Fruit fly (Drosophila melanogaster) whole organism, embryonic: ENCODE data around the gene CG14630.

Source experiments
- Antp ChIP-seq: fragments of 200-800 bp; sonication (Bioruptor generic); optimal IDR thresholded peaks from 3 replicates; lab custom pipeline; 2016; ENCODE audit warnings: missing biosample characterization, missing genetic modification characterization
- CG11696 ChIP-seq: fragments of 200-800 bp; sonication (Bioruptor generic); IDR thresholded peaks from 2 replicates; pipeline ENCODE4 v1.3.6; 2022; ENCODE audit warnings: missing biosample characterization, missing genetic modification characterization
- CG12391 ChIP-seq: fragments of 200-800 bp; sonication (Bioruptor generic); optimal IDR thresholded peaks from 3 replicates; lab custom pipeline; 2018; ENCODE audit warnings: missing biosample characterization, mild to moderate bottlenecking, missing genetic modification characterization, moderate library complexity
- CG15479 ChIP-seq: fragments of 200-800 bp; sonication (Bioruptor generic); optimal IDR thresholded peaks from 3 replicates; lab custom pipeline; 2019; ENCODE audit warnings: missing biosample characterization, mild to moderate bottlenecking, missing genetic modification characterization, moderate library complexity
- CG15514 ChIP-seq: fragments of 200-800 bp; sonication (Bioruptor generic); optimal IDR thresholded peaks from 3 replicates; lab custom pipeline; 2017; ENCODE audit warnings: missing biosample characterization, missing genetic modification characterization, mild to moderate bottlenecking, moderate library complexity, missing genetic modification reagents
- CG17186 ChIP-seq: fragments of 200-800 bp; sonication (Bioruptor generic); optimal IDR thresholded peaks from 3 replicates; lab custom pipeline; 2017; ENCODE audit warnings: missing biosample characterization, missing genetic modification reagents, missing genetic modification characterization
- CG17802 ChIP-seq: fragments of 200-800 bp; sonication (Bioruptor generic); optimal IDR thresholded peaks from 2 replicates; lab custom pipeline; 2018; ENCODE audit warnings: missing biosample characterization, mild to moderate bottlenecking, missing genetic modification characterization, moderate library complexity
- CG2678 ChIP-seq: fragments of 200-800 bp; sonication (Bioruptor generic); optimal IDR thresholded peaks from 3 replicates; lab custom pipeline; 2019; ENCODE audit warnings: missing biosample characterization, mild to moderate bottlenecking, missing genetic modification characterization, moderate library complexity
- CG2875 ChIP-seq: fragments of 200-800 bp; sonication (Bioruptor generic); optimal IDR thresholded peaks from 2 replicates; lab custom pipeline; 2017; ENCODE audit warnings: missing biosample characterization, mild to moderate bottlenecking, missing genetic modification characterization, missing genetic modification reagents
- CG2889 ChIP-seq: fragments of 200-800 bp; sonication (Bioruptor generic); IDR thresholded peaks from 3 replicates; pipeline ENCODE4 v1.3.6; 2022; ENCODE audit warnings: missing biosample characterization, missing genetic modification characterization
- CG31441 ChIP-seq: fragments of 200-800 bp; sonication (Bioruptor generic); IDR thresholded peaks from 2 replicates; pipeline ENCODE4 v1.3.6; 2022; ENCODE audit warnings: missing biosample characterization, missing genetic modification characterization
- CG4820 ChIP-seq: fragments of 200-800 bp; sonication (Bioruptor generic); optimal IDR thresholded peaks from 3 replicates; lab custom pipeline; 2016; ENCODE audit warnings: missing biosample characterization, missing genetic modification characterization
- CG6683 ChIP-seq: fragments of 200-800 bp; sonication (Bioruptor generic); optimal IDR thresholded peaks from 2 replicates; lab custom pipeline; 2017; ENCODE audit warnings: missing biosample characterization, mild to moderate bottlenecking, missing genetic modification characterization, missing genetic modification reagents
- CG6689 ChIP-seq: fragments of 200-800 bp; sonication (Bioruptor generic); IDR thresholded peaks from 2 replicates; pipeline ENCODE4 v1.3.6; 2022; ENCODE audit warnings: missing biosample characterization, missing genetic modification characterization
- CG7372 ChIP-seq: fragments of 200-800 bp; sonication (Bioruptor generic); IDR thresholded peaks from 2 replicates; pipeline ENCODE4 v1.3.6; 2022; ENCODE audit warnings: missing biosample characterization, missing genetic modification characterization
- CG7786 ChIP-seq: fragments of 200-800 bp; sonication (Bioruptor generic); optimal IDR thresholded peaks from 2 replicates; lab custom pipeline; 2016; ENCODE audit warnings: missing biosample characterization, missing genetic modification characterization
- CG7839 ChIP-seq: fragments of 200-800 bp; sonication (Bioruptor generic); optimal IDR thresholded peaks from 3 replicates; lab custom pipeline; 2018; ENCODE audit warnings: missing biosample characterization, mild to moderate bottlenecking, missing genetic modification characterization, moderate library complexity
- CG8388 ChIP-seq: fragments of 200-800 bp; sonication (Bioruptor generic); optimal IDR thresholded peaks from 2 replicates; lab custom pipeline; 2019; ENCODE audit warnings: missing biosample characterization, mild to moderate bottlenecking, missing genetic modification characterization, moderate library complexity
- CG8478 ChIP-seq: fragments of >200 bp; optimal IDR thresholded peaks from 2 replicates; lab custom pipeline; 2018
- CG9932 ChIP-seq: fragments of 200-800 bp; sonication (Bioruptor generic); IDR thresholded peaks from 2 replicates; pipeline ENCODE4 v1.3.6; 2022; ENCODE audit warnings: missing biosample characterization, missing genetic modification characterization
- E2f2 ChIP-seq: fragments of 200-800 bp; sonication (Bioruptor generic); IDR thresholded peaks from 2 replicates; pipeline ENCODE4 v1.3.6; 2022; ENCODE audit warnings: missing biosample characterization, missing genetic modification characterization
- ERR ChIP-seq: fragments of 200-800 bp; sonication (Bioruptor generic); optimal IDR thresholded peaks from 2 replicates; lab custom pipeline; 2016; ENCODE audit warnings: missing biosample characterization, missing genetic modification characterization
- HLH3B ChIP-seq: fragments of 200-800 bp; sonication (Bioruptor generic); IDR thresholded peaks from 2 replicates; pipeline ENCODE4 v1.3.6; 2022; ENCODE audit warnings: missing biosample characterization, missing genetic modification characterization
- HmgZ ChIP-seq: fragments of 200-800 bp; sonication (Bioruptor generic); optimal IDR thresholded peaks from 2 replicates; lab custom pipeline; 2018; ENCODE audit warnings: missing biosample characterization, mild to moderate bottlenecking, missing genetic modification characterization
- MTF-1 ChIP-seq: fragments of 200-800 bp; sonication (Bioruptor generic); optimal IDR thresholded peaks from 2 replicates; lab custom pipeline; 2018; ENCODE audit warnings: missing biosample characterization, mild to moderate bottlenecking, missing genetic modification characterization, borderline replicate concordance
- Myb ChIP-seq: fragments of 200-800 bp; sonication (Bioruptor generic); optimal IDR thresholded peaks from 2 replicates; lab custom pipeline; 2016; ENCODE audit warnings: missing biosample characterization, missing genetic modification characterization
- Sry-β ChIP-seq: fragments of 200-800 bp; sonication (Bioruptor generic); optimal IDR thresholded peaks from 2 replicates; lab custom pipeline; 2018; ENCODE audit warnings: missing biosample characterization, mild to moderate bottlenecking, missing genetic modification characterization, moderate library complexity
- TFAM ChIP-seq: fragments of 200-800 bp; sonication (Bioruptor generic); optimal IDR thresholded peaks from 2 replicates; lab custom pipeline; 2017; ENCODE audit warnings: missing biosample characterization, missing genetic modification characterization, inconsistent platforms
- Trl ChIP-seq, 3 experiments: fragments of >200 bp in 2 of 3; fragments of 200-800 bp in 1 of 3; sonication (Bioruptor generic) in 1 of 3; optimal IDR thresholded peaks; 2 replicates in 1 of 3; 3 replicates in 2 of 3; lab custom pipeline; 2016 to 2017; ENCODE audit warnings: missing biosample characterization in 1 of 3, missing genetic modification characterization in 1 of 3
- Xrp1 ChIP-seq: fragments of 200-800 bp; sonication (Bioruptor generic); IDR thresholded peaks from 2 replicates; pipeline ENCODE4 v1.3.6; 2022; ENCODE audit warnings: missing biosample characterization, missing genetic modification characterization
- aop ChIP-seq: fragments of 200-800 bp; sonication (Bioruptor generic); IDR thresholded peaks from 2 replicates; pipeline ENCODE4 v1.3.6; 2022; ENCODE audit warnings: missing biosample characterization, missing genetic modification characterization
- bcd ChIP-seq: fragments of 200-800 bp; sonication (Bioruptor generic); optimal IDR thresholded peaks from 2 replicates; lab custom pipeline; 2017; ENCODE audit warnings: missing biosample characterization, mild to moderate bottlenecking, missing genetic modification characterization
- caup ChIP-seq: fragments of 200-800 bp; sonication (Bioruptor generic); optimal IDR thresholded peaks from 3 replicates; lab custom pipeline; 2017; ENCODE audit warnings: missing biosample characterization, mild to moderate bottlenecking, missing genetic modification characterization, moderate library complexity; ENCODE audit not compliant: severe bottlenecking
- cg ChIP-seq: fragments of 200-800 bp; sonication (Bioruptor generic); optimal IDR thresholded peaks from 3 replicates; lab custom pipeline; 2019; ENCODE audit warnings: missing biosample characterization, mild to moderate bottlenecking, missing genetic modification characterization, moderate library complexity
- ci ChIP-seq: fragments of 200-800 bp; sonication (Bioruptor generic); IDR thresholded peaks from 3 replicates; pipeline ENCODE4 v1.3.6; 2022; ENCODE audit warnings: missing biosample characterization, missing genetic modification characterization
- croc ChIP-seq: fragments of 200-800 bp; sonication (Bioruptor generic); conservative IDR thresholded peaks from 3 replicates; pipeline ENCODE4 v1.3.6; 2022; ENCODE audit warnings: missing biosample characterization, missing genetic modification characterization
- crp ChIP-seq, 2 experiments: fragments of 200-800 bp; sonication (Bioruptor generic); optimal IDR thresholded peaks; 2 replicates in 1 of 2; 3 replicates in 1 of 2; lab custom pipeline; 2017; ENCODE audit warnings: missing biosample characterization in 2 of 2, missing genetic modification characterization in 2 of 2, mild to moderate bottlenecking in 1 of 2, moderate library complexity in 1 of 2
- fd3F ChIP-seq: fragments of 200-800 bp; sonication (Bioruptor generic); optimal IDR thresholded peaks from 2 replicates; lab custom pipeline; 2018; ENCODE audit warnings: missing biosample characterization, mild to moderate bottlenecking, missing genetic modification characterization, moderate library complexity
- fru ChIP-seq: fragments of >200 bp; optimal IDR thresholded peaks from 2 replicates; lab custom pipeline; 2017
- gsb ChIP-seq: fragments of 200-800 bp; sonication (Bioruptor generic); IDR thresholded peaks from 2 replicates; pipeline ENCODE4 v1.3.6; 2022; ENCODE audit warnings: missing biosample characterization, missing genetic modification characterization
- gsb-n ChIP-seq: fragments of 200-800 bp; sonication (Bioruptor generic); optimal IDR thresholded peaks from 3 replicates; lab custom pipeline; 2018; ENCODE audit warnings: missing biosample characterization, mild to moderate bottlenecking, missing genetic modification characterization
- insv ChIP-seq, 2 experiments: fragments of 200-800 bp; sonication (Bioruptor generic); optimal IDR thresholded peaks; 3 replicates each; lab custom pipeline; 2016 to 2018; ENCODE audit warnings: missing biosample characterization in 2 of 2, missing genetic modification characterization in 2 of 2
- inv ChIP-seq: fragments of 200-800 bp; sonication (Bioruptor generic); IDR thresholded peaks from 2 replicates; pipeline ENCODE4 v1.3.6; 2022; ENCODE audit warnings: missing biosample characterization, missing genetic modification characterization; ENCODE audit not compliant: partially characterized antibody
- org-1 ChIP-seq: fragments of 200-800 bp; sonication (Bioruptor generic); optimal IDR thresholded peaks from 2 replicates; lab custom pipeline; 2017; ENCODE audit warnings: missing biosample characterization, missing genetic modification characterization
- prd ChIP-seq, 3 experiments: fragments of >200 bp in 2 of 3; fragments of 200-800 bp in 1 of 3; sonication (Bioruptor generic) in 1 of 3; optimal IDR thresholded peaks in 2 of 3; IDR thresholded peaks in 1 of 3; 2 replicates in 2 of 3; 3 replicates in 1 of 3; pipeline versions ENCODE4 v1.3.6 to Lab custom; 2017 to 2022; ENCODE audit warnings: missing biosample characterization in 1 of 3, missing genetic modification characterization in 1 of 3
- row ChIP-seq: fragments of 200-800 bp; sonication (Bioruptor generic); IDR thresholded peaks from 3 replicates; pipeline ENCODE4 v1.3.6; 2022; ENCODE audit warnings: missing biosample characterization, missing genetic modification characterization
- stwl ChIP-seq: fragments of 200-800 bp; sonication (Bioruptor generic); optimal IDR thresholded peaks from 3 replicates; lab custom pipeline; 2018; ENCODE audit warnings: missing biosample characterization, mild to moderate bottlenecking, missing genetic modification characterization, moderate library complexity
- tap ChIP-seq: fragments of 200-800 bp; optimal IDR thresholded peaks from 3 replicates; lab custom pipeline; 2019; ENCODE audit warnings: missing biosample characterization, mild to moderate bottlenecking, missing genetic modification characterization, moderate library complexity

Gene CG14630

dm6 chrX:1052684-1053389 is 21.5 kb downstream of the CG14630 start (continued):
- TF ChIP-seq Xrp1 (GFP tag; lab: Robert Waterston, UW) = peak; percentile 58; the same call in 1 of the 2 replicates
- peak; percentile 8 for TF ChIP-seq CG7786 (GFP tag; lab: Kevin White, UChicago)
- TF ChIP-seq CG2889 (GFP tag; lab: Robert Waterston, UW) = no peak
- TF ChIP-seq bcd (GFP tag; lab: Kevin White, UChicago) = peak; percentile 34
- no peak for TF ChIP-seq gsb
- no peak for TF ChIP-seq CG17186
- peak; percentile 52 for TF ChIP-seq Antp (GFP tag; lab: Kevin White, UChicago)
- TF ChIP-seq CG15514 (GFP tag; lab: Kevin White, UChicago) = peak; percentile 14
- TF ChIP-seq CG2875 (GFP tag; lab: Kevin White, UChicago) = peak; percentile 10
- TF ChIP-seq CG9932 (GFP tag; lab: Robert Waterston, UW) = no peak
- TF ChIP-seq MTF-1 (GFP tag; lab: Kevin White, UChicago) = no peak
- TF ChIP-seq Myb (GFP tag; lab: Kevin White, UChicago) = peak; percentile 10
- TF ChIP-seq croc = peak; percentile 42; the same call in 1 of the 3 replicates
- no peak for TF ChIP-seq CG11696
- no peak for TF ChIP-seq fd3F (GFP tag; lab: Kevin White, UChicago)
- peak; percentile 7 for TF ChIP-seq gsb-n (tag; lab: Kevin White, UChicago)
- TF ChIP-seq tap (tag; lab: Kevin White, UChicago) = peak; percentile 13
- TF ChIP-seq CG31441 (GFP tag; lab: Robert Waterston, UW) = peak; percentile 66
- TF ChIP-seq CG8388 (GFP tag; lab: Kevin White, UChicago) = peak; percentile 1
- no peak for TF ChIP-seq CG6683 (GFP tag; lab: Kevin White, UChicago)
- TF ChIP-seq caup (GFP tag; lab: Kevin White, UChicago) = no peak
- TF ChIP-seq Sry-β = no peak
- no peak for TF ChIP-seq TFAM (GFP tag; lab: Kevin White, UChicago)
- peak; percentile 8 for TF ChIP-seq org-1 (GFP tag; lab: Kevin White, UChicago)
- peak; percentile 61 for TF ChIP-seq CG7839 (tag; lab: Kevin White, UChicago)
- peak; percentile 16; the same call in 1 of the 2 replicates for TF ChIP-seq CG6689
- TF ChIP-seq CG12391 = peak; percentile 23
- TF ChIP-seq insv (GFP tag; optimal IDR thresholded peaks at IDR 0.05; lab: Kevin White, UChicago) = no peak
- TF ChIP-seq aop (GFP tag; lab: Robert Waterston, UW) = no peak
- TF ChIP-seq crp (GFP tag; optimal IDR thresholded peaks at IDR 0.05; lab: Kevin White, UChicago) = no peak
- no peak for TF ChIP-seq Trl (optimal IDR thresholded peaks at IDR 0.05; lab: Kevin White, UChicago)
- TF ChIP-seq Trl (GFP tag; optimal IDR thresholded peaks at IDR 0.05; lab: Kevin White, UChicago) = peak; percentile 22
- peak; percentile 56; the same call in 2 of the 3 replicates for TF ChIP-seq ci (GFP tag; lab: Robert Waterston, UW)
- TF ChIP-seq cg = no peak
- TF ChIP-seq inv (GFP tag; lab: Robert Waterston, UW) = no peak
- peak; percentile 54 for TF ChIP-seq CG2678 (tag; lab: Kevin White, UChicago)
- no peak for TF ChIP-seq ERR (GFP tag; lab: Kevin White, UChicago)
- TF ChIP-seq stwl (tag; lab: Kevin White, UChicago) = no peak
- peak; percentile 48; the same call in 2 of the 3 replicates for TF ChIP-seq row (GFP tag; lab: Robert Waterston, UW)
- no peak for TF ChIP-seq HmgZ (tag; lab: Kevin White, UChicago)
- no peak for TF ChIP-seq CG8478 (lab: Kevin White, UChicago)
- peak; percentile 12; the same call in 1 of the 2 replicates for TF ChIP-seq E2f2 (GFP tag; lab: Robert Waterston, UW)
- no peak for TF ChIP-seq prd (optimal IDR thresholded peaks at IDR 0.05; lab: Kevin White, UChicago)
- TF ChIP-seq prd (GFP tag; IDR thresholded peaks at IDR 0.05; lab: Robert Waterston, UW) = peak; percentile 58; the same call in 1 of the 3 replicates
- TF ChIP-seq CG7372 = no peak
- no peak for TF ChIP-seq CG15479
- TF ChIP-seq CG17802 = peak; percentile 7
- no peak for TF ChIP-seq fru (lab: Kevin White, UChicago)
- TF ChIP-seq HLH3B (GFP tag; lab: Robert Waterston, UW) = peak; percentile 40; the same call in 1 of the 2 replicates
- peak; percentile 26 for TF ChIP-seq CG4820 (GFP tag; lab: Kevin White, UChicago)
